Worm (Caenorhabditis elegans) whole organism, L3 larva: Measurements from ENCODE around the gene cest-8.

Source experiments
- R02D3.7 ChIP-seq: fragments of 150-350 bp; optimal IDR thresholded peaks from 2 replicates; lab custom pipeline; 2014; ENCODE audit warnings: missing biosample characterization, missing genetic modification characterization
- ceh-28 ChIP-seq: fragments of 150-350 bp; optimal IDR thresholded peaks from 2 replicates; lab custom pipeline; 2014; ENCODE audit warnings: missing biosample characterization, missing genetic modification reagents, missing genetic modification characterization
- ceh-9 ChIP-seq: sonication (generic microtip); optimal IDR thresholded peaks from 2 replicates; lab custom pipeline; 2018; ENCODE audit warnings: missing biosample characterization, missing genetic modification characterization
- daf-12 ChIP-seq: fragments of 150-350 bp; optimal IDR thresholded peaks from 2 replicates; lab custom pipeline; 2014; ENCODE audit warnings: missing biosample characterization, missing genetic modification reagents, missing genetic modification characterization
- egl-27 ChIP-seq: sonication (generic microtip); optimal IDR thresholded peaks from 4 replicates; lab custom pipeline; 2017; ENCODE audit warnings: missing biosample characterization, missing genetic modification reagents, missing genetic modification characterization
- egl-5 ChIP-seq: fragments of 150-350 bp; optimal IDR thresholded peaks from 2 replicates; lab custom pipeline; 2017; ENCODE audit warnings: missing biosample characterization, missing genetic modification reagents, missing genetic modification characterization, inconsistent platforms
- elt-2 ChIP-seq: sonication (generic microtip); optimal IDR thresholded peaks from 2 replicates; lab custom pipeline; 2016; ENCODE audit warnings: missing genetic modification reagents, mild to moderate bottlenecking, missing genetic modification characterization, missing compliant biosample characterization
- elt-3 ChIP-seq, 3 experiments: fragments of 150-350 bp in 1 of 3; sonication (generic microtip) in 2 of 3; optimal IDR thresholded peaks; 2 replicates in 2 of 3; 4 replicates in 1 of 3; lab custom pipeline; 2014 to 2017; ENCODE audit warnings: missing biosample characterization in 3 of 3, missing genetic modification characterization in 3 of 3
- eor-1 ChIP-seq, 2 experiments: fragments of 150-350 bp; optimal IDR thresholded peaks; 2 replicates each; lab custom pipeline; 2014 to 2018; ENCODE audit warnings: missing biosample characterization in 2 of 2, missing genetic modification characterization in 2 of 2
- fkh-10 ChIP-seq: sonication (generic microtip); optimal IDR thresholded peaks from 2 replicates; lab custom pipeline; 2017; ENCODE audit warnings: missing biosample characterization, missing genetic modification reagents, missing genetic modification characterization
- fkh-2 ChIP-seq: fragments of 150-350 bp; optimal IDR thresholded peaks from 2 replicates; lab custom pipeline; 2014; ENCODE audit warnings: missing biosample characterization, missing genetic modification reagents, missing genetic modification characterization
- fos-1 ChIP-seq: fragments of 150-350 bp; optimal IDR thresholded peaks from 2 replicates; lab custom pipeline; 2014; ENCODE audit warnings: missing biosample characterization, missing genetic modification characterization
- hmg-11 ChIP-seq: sonication (generic microtip); optimal IDR thresholded peaks from 2 replicates; lab custom pipeline; 2016; ENCODE audit warnings: missing genetic modification characterization, missing compliant biosample characterization
- jun-1 ChIP-seq: fragments of 150-350 bp; optimal IDR thresholded peaks from 2 replicates; lab custom pipeline; 2014; ENCODE audit warnings: missing biosample characterization, missing genetic modification reagents, missing genetic modification characterization
- lin-15B ChIP-seq: fragments of 150-350 bp; optimal IDR thresholded peaks from 2 replicates; lab custom pipeline; 2014; ENCODE audit warnings: missing biosample characterization, missing genetic modification characterization
- lsy-12 ChIP-seq: sonication (generic microtip); optimal IDR thresholded peaks from 2 replicates; lab custom pipeline; 2016; ENCODE audit warnings: mild to moderate bottlenecking, missing genetic modification characterization, missing compliant biosample characterization
- mml-1 ChIP-seq: fragments of 150-350 bp; sonication (generic microtip); optimal IDR thresholded peaks from 3 replicates; lab custom pipeline; 2014; ENCODE audit warnings: missing biosample characterization, missing genetic modification characterization
- nfya-1 ChIP-seq: sonication (generic microtip); optimal IDR thresholded peaks from 2 replicates; lab custom pipeline; 2017; ENCODE audit warnings: missing genetic modification characterization, mild to moderate bottlenecking, missing compliant biosample characterization, antibody characterized with exemption, moderate library complexity; ENCODE audit not compliant: insufficient read depth
- nhr-11 ChIP-seq: fragments of 150-350 bp; optimal IDR thresholded peaks from 2 replicates; lab custom pipeline; 2014; ENCODE audit warnings: missing biosample characterization, missing genetic modification characterization
- nhr-12 ChIP-seq: fragments of 150-350 bp; optimal IDR thresholded peaks from 2 replicates; lab custom pipeline; 2014; ENCODE audit warnings: missing biosample characterization, missing genetic modification characterization
- nhr-25 ChIP-seq: sonication (generic microtip); optimal IDR thresholded peaks from 2 replicates; lab custom pipeline; 2017; ENCODE audit warnings: missing biosample characterization, missing genetic modification characterization
- nhr-43 ChIP-seq: sonication (generic microtip); optimal IDR thresholded peaks from 2 replicates; lab custom pipeline; 2016; ENCODE audit warnings: mild to moderate bottlenecking, missing genetic modification characterization, missing compliant biosample characterization; ENCODE audit not compliant: poor library complexity, severe bottlenecking
- nhr-67 ChIP-seq: fragments of 150-350 bp; optimal IDR thresholded peaks from 2 replicates; lab custom pipeline; 2014; ENCODE audit warnings: missing biosample characterization, missing genetic modification characterization
- nhr-76 ChIP-seq: fragments of 150-350 bp; sonication (generic microtip); optimal IDR thresholded peaks from 5 replicates; lab custom pipeline; 2014; ENCODE audit warnings: missing biosample characterization, missing genetic modification characterization
- nhr-77 ChIP-seq: fragments of 150-350 bp; optimal IDR thresholded peaks from 2 replicates; lab custom pipeline; 2014; ENCODE audit warnings: missing biosample characterization, missing genetic modification characterization
- pha-4 ChIP-seq: fragments of 150-350 bp; optimal IDR thresholded peaks from 2 replicates; lab custom pipeline; 2014; ENCODE audit warnings: missing biosample characterization, missing genetic modification reagents, missing genetic modification characterization
- pqm-1 ChIP-seq: fragments of 150-350 bp; optimal IDR thresholded peaks from 2 replicates; lab custom pipeline; 2017; ENCODE audit warnings: missing biosample characterization, missing genetic modification characterization, inconsistent platforms
- sea-2 ChIP-seq: fragments of 150-350 bp; sonication (generic microtip); optimal IDR thresholded peaks from 4 replicates; lab custom pipeline; 2014; ENCODE audit warnings: missing biosample characterization, missing genetic modification reagents, missing genetic modification characterization
- snpc-4 ChIP-seq: fragments of 150-350 bp; optimal IDR thresholded peaks from 2 replicates; lab custom pipeline; 2014; ENCODE audit warnings: missing biosample characterization, missing genetic modification characterization
- unc-62 ChIP-seq: fragments of 150-350 bp; sonication (generic microtip); optimal IDR thresholded peaks from 4 replicates; lab custom pipeline; 2014; ENCODE audit warnings: missing biosample characterization, missing genetic modification reagents, missing genetic modification characterization
- ztf-4 ChIP-seq: fragments of 150-350 bp; optimal IDR thresholded peaks from 2 replicates; lab custom pipeline; 2014; ENCODE audit warnings: missing biosample characterization, missing genetic modification characterization

cest-8 gene

DNA sequence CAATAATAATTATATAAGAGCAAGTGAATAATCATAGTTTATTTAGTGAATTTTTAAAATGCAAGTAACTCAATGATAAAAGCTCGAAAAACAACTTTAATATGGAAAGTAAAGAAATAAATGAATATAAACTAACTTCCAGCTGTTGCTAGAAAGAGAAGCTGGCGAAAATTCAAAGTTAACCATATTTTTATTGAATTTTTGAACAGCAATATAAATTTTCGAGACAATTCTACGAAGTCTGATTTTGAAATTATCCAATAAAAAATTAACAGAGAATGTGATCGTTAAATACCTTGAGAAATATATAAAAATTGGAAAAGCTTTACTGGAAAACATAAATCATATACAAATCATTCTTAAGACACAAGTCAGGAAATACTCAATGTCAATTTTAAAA lies 32.9 kb upstream of the cest-8 start:
- TF ChIP-seq eor-1 (tag; optimal IDR thresholded peaks at IDR 0.05; lab: Kevin White, UChicago), result no peak
- no peak for TF ChIP-seq nhr-67 (tag; lab: Kevin White, UChicago)
- TF ChIP-seq nhr-77 (tag; lab: Kevin White, UChicago), result no peak
- TF ChIP-seq lin-15B (tag; lab: Kevin White, UChicago), result no peak
- TF ChIP-seq fkh-10 (GFP tag; lab: Kevin White, UChicago), result no peak
- TF ChIP-seq hmg-11, result no peak
- TF ChIP-seq nhr-12 (tag; lab: Kevin White, UChicago), result no peak
- TF ChIP-seq pqm-1, result no peak
- no peak for TF ChIP-seq nhr-76 (tag; lab: Kevin White, UChicago)
- no peak for TF ChIP-seq elt-3 (tag; optimal IDR thresholded peaks at IDR 0.05; lab: Kevin White, UChicago)
- TF ChIP-seq nhr-43, result no peak
- TF ChIP-seq, all 47 proteins: peak for 0

DNA sequence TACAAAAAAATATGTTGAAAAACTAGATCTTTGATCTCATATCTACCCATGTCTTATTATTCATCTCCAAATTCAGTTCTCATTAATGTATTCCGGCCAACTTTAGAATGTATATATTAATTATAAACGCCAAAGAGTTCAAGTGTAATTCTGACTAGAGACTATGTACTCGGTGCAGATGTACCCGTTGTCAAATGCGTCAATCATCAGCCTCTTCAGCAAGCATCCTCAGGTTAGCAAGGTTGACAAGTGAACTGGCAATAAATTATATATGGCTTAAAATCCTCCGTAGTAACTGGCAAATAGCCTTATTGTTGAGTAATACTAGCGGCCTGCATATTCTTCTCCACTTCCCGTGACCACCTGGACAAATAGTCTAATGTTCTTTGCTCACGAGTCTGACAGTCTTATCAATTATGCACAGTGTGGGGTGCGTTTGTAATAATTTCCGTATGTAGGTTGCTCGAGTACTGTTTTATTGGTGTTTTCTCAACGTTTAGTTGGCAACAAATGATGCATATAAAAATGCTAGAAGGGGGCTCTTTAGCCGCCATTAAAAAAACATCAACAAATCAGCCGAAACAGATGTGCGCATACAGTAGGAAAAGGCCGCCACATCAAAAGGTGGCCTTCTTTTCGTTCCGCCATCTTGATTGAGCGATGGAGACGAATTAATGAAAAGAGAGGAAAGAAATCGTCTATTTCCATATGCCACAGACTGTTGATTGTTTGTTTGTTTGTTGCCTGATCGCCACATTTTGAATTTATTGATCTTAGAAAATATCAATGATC lies 31.0 kb upstream of the cest-8 start:
- peak; percentile 52 for TF ChIP-seq egl-5
- no peak for TF ChIP-seq nhr-12 (tag; lab: Kevin White, UChicago)
- peak; percentile 61 for TF ChIP-seq pqm-1
- TF ChIP-seq sea-2, result no peak
- no peak for TF ChIP-seq pha-4 (tag; lab: Kevin White, UChicago)
- peak; percentile 15 for TF ChIP-seq elt-2 (tag; lab: Kevin White, UChicago)
- peak; percentile 9 for TF ChIP-seq nhr-25

DNA sequence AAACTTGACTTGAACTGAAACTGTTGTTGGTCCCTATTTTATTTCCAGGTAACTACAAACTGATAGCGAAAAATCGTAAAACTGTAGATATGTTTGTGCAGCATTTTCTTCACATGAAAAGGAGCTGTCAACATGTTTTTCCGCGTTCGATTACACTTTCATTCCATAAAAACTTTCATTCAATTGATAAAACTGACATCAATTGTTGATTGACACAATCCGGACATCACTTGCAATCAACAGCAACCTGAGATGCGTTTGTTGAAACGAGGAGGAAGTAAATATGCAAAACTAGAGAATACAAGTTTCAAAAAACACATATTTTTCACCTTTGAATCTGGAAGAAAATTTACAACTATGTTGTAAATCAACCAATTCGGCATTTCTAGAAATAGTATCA lies 22.1 kb upstream of the cest-8 start:
- no peak for TF ChIP-seq egl-5
- no peak for TF ChIP-seq egl-27 (tag; lab: Kevin White, UChicago)

DNA sequence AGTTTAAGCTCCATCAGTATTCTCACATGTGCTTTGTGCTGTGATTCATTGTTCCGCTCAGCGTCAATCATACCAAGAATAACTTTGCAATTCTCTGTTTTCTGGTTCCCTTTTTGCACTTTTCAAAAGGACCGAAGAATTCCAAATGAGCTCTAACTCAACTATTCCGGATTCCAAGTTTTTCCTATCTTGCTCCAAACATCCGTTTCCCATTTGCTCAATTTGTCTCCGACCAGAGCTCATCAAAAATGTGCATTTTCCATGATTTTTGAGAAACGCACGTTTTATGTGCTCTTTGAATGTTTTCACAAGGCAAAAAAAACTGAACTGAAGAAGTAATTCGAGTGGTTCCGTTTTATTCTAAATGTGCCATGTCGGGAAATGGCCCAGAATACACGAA lies 21.2 kb upstream of the cest-8 start:
- TF ChIP-seq daf-12 (tag; lab: Kevin White, UChicago), result no peak
- no peak for TF ChIP-seq egl-5
- no peak for TF ChIP-seq fkh-10 (GFP tag; lab: Kevin White, UChicago)
- TF ChIP-seq jun-1 (tag; lab: Kevin White, UChicago), result no peak
- no peak for TF ChIP-seq ceh-28 (tag; lab: Kevin White, UChicago)
- no peak for TF ChIP-seq nhr-76 (tag; lab: Kevin White, UChicago)
- no peak for TF ChIP-seq pqm-1
- no peak for TF ChIP-seq fkh-2 (tag; lab: Kevin White, UChicago)
- TF ChIP-seq snpc-4 (tag; lab: Kevin White, UChicago), result no peak
- no peak for TF ChIP-seq eor-1 (tag; optimal IDR thresholded peaks at IDR 0.05; lab: Kevin White, UChicago)
- no peak for TF ChIP-seq R02D3.7 (tag; lab: Kevin White, UChicago)
- no peak for TF ChIP-seq unc-62
- TF ChIP-seq nhr-12 (tag; lab: Kevin White, UChicago), result no peak
- no peak for TF ChIP-seq mml-1 (tag; lab: Kevin White, UChicago)
- TF ChIP-seq elt-2 (tag; lab: Kevin White, UChicago), result no peak
- no peak for TF ChIP-seq ztf-4
- TF ChIP-seq nhr-11, result no peak
- no peak for TF ChIP-seq fos-1
- TF ChIP-seq ceh-9 (tag; lab: Kevin White, UChicago), result no peak
- no peak for TF ChIP-seq hmg-11

DNA sequence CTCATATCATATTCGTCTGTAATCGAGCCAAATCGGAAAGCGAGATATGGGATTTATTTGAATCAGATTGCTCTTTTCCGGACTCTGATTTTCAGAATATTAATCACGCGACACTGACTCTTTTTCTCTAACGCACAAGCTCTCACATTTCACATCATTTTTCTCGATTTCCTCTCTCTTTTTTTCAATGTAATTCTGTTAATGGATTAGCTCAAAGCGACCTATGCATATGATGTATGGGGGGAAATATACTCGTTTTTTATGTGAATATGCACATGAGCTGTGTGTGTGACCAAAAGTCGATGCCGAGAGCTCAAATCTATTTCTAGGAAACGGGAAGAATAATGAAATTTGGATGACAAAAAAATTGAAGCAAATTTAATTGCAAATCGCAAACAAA lies 18.9 kb upstream of the cest-8 start:
- TF ChIP-seq nfya-1 (tag; lab: Kevin White, UChicago) (peak; percentile 24), pqm-1 (no peak), nhr-11 (peak; percentile 88)

DNA sequence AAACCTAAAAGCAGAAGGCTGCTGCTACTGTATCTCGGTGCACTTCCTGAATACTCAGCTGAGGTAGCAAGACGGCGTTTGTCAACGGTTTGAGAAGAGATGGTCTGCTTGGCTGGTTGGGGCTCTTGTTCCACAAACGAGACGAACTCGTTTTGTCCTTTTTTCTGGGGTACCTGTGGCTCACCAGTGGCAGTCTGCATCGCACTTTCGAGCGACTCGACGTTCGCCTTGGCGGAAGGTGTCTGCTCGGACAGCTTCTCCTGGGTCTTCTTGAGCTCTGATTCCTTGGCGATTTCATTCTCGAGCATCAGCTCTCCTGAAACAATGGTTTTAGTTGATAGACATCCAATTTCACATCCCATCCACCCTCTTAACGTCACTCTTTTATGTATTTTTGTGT lies 18.0 kb upstream of the cest-8 start:
- TF ChIP-seq nhr-67 (tag; lab: Kevin White, UChicago) (no peak), lsy-12 (tag; lab: Kevin White, UChicago) (peak; percentile 21)
